Worm (Caenorhabditis elegans) whole organism, L1 larva: ENCODE data around the gene mec-7.

Experiments
- F16B12.6 ChIP-seq: fragments of 150-350 bp; optimal IDR thresholded peaks from 2 replicates; lab custom pipeline; 2014; ENCODE audit warnings: missing biosample characterization, missing genetic modification characterization
- aha-1 ChIP-seq: fragments of 150-350 bp; optimal IDR thresholded peaks from 2 replicates; lab custom pipeline; 2014; ENCODE audit warnings: missing biosample characterization, missing genetic modification characterization
- alr-1 ChIP-seq: fragments of 200-800 bp; sonication (Bioruptor generic); optimal IDR thresholded peaks from 2 replicates; lab custom pipeline; 2018; ENCODE audit warnings: borderline replicate concordance, mild to moderate bottlenecking, missing genetic modification characterization, missing compliant biosample characterization
- ama-1 ChIP-seq: fragments of 150-350 bp; optimal IDR thresholded peaks from 2 replicates; lab custom pipeline; 2014
- blmp-1 ChIP-seq: fragments of 150-350 bp; optimal IDR thresholded peaks from 2 replicates; lab custom pipeline; 2014; ENCODE audit warnings: missing biosample characterization, missing genetic modification characterization
- ceh-63 ChIP-seq: fragments of 200-800 bp; sonication (Bioruptor generic); optimal IDR thresholded peaks from 2 replicates; lab custom pipeline; 2018; ENCODE audit warnings: mild to moderate bottlenecking, missing genetic modification characterization, missing compliant biosample characterization
- ceh-8 ChIP-seq: fragments of 200-800 bp; sonication (Bioruptor generic); optimal IDR thresholded peaks from 2 replicates; lab custom pipeline; 2018; ENCODE audit warnings: mild to moderate bottlenecking, missing genetic modification characterization, moderate library complexity, missing compliant biosample characterization
- ceh-82 ChIP-seq, 3 experiments: fragments of 150-350 bp in 1 of 3; sonication (generic microtip) in 2 of 3; optimal IDR thresholded peaks; 2 replicates each; lab custom pipeline; 2014 to 2017; ENCODE audit warnings: missing biosample characterization in 3 of 3, missing genetic modification characterization in 3 of 3
- ceh-90 ChIP-seq: sonication (generic microtip); optimal IDR thresholded peaks from 2 replicates; lab custom pipeline; 2016; ENCODE audit warnings: missing genetic modification characterization, missing compliant biosample characterization
- ces-1 ChIP-seq: fragments of 150-350 bp; optimal IDR thresholded peaks from 2 replicates; lab custom pipeline; 2014; ENCODE audit warnings: missing biosample characterization, missing genetic modification reagents, missing genetic modification characterization
- dsc-1 ChIP-seq: sonication (generic microtip); optimal IDR thresholded peaks from 2 replicates; lab custom pipeline; 2016; ENCODE audit warnings: mild to moderate bottlenecking, missing genetic modification characterization, missing compliant biosample characterization
- efl-3 ChIP-seq: fragments of 200-800 bp; sonication (Bioruptor generic); optimal IDR thresholded peaks from 2 replicates; lab custom pipeline; 2018; ENCODE audit warnings: mild to moderate bottlenecking, missing genetic modification characterization, missing compliant biosample characterization
- egl-13 ChIP-seq: sonication (generic microtip); optimal IDR thresholded peaks from 2 replicates; lab custom pipeline; 2016; ENCODE audit warnings: missing genotype, missing genetic modification reagents, missing genetic modification characterization, missing compliant biosample characterization
- elt-3 ChIP-seq, 6 experiments: fragments of 150-350 bp in 1 of 6; sonication (generic microtip); optimal IDR thresholded peaks; 2 replicates each; lab custom pipeline; 2017 to 2018; ENCODE audit warnings: missing biosample characterization in 6 of 6, missing genetic modification characterization in 6 of 6, inconsistent platforms in 1 of 6
- ets-5 ChIP-seq: fragments of 200-800 bp; sonication (Bioruptor generic); IDR thresholded peaks from 2 replicates; pipeline ENCODE4 v1.3.6; 2022; ENCODE audit warnings: missing genetic modification characterization, missing compliant biosample characterization
- fkh-10 ChIP-seq: sonication (generic microtip); optimal IDR thresholded peaks from 2 replicates; lab custom pipeline; 2017; ENCODE audit warnings: missing biosample characterization, missing genetic modification reagents, missing genetic modification characterization
- fkh-8 ChIP-seq: sonication (generic microtip); optimal IDR thresholded peaks from 2 replicates; lab custom pipeline; 2016; ENCODE audit warnings: mild to moderate bottlenecking, missing genetic modification characterization, missing compliant biosample characterization
- fos-1 ChIP-seq: fragments of 150-350 bp; optimal IDR thresholded peaks from 2 replicates; lab custom pipeline; 2014; ENCODE audit warnings: missing biosample characterization, missing genetic modification characterization
- grh-1 ChIP-seq: fragments of 200-800 bp; sonication (Bioruptor generic); IDR thresholded peaks from 2 replicates; pipeline ENCODE4 v1.3.6; 2022; ENCODE audit warnings: missing genetic modification reagents, missing genetic modification characterization, missing compliant biosample characterization
- hlh-17 ChIP-seq: fragments of 200-800 bp; sonication (Bioruptor generic); optimal IDR thresholded peaks from 2 replicates; lab custom pipeline; 2018; ENCODE audit warnings: missing genetic modification characterization, mild to moderate bottlenecking, missing compliant biosample characterization, moderate library complexity, borderline replicate concordance
- hpl-2 ChIP-seq: fragments of 150-350 bp; optimal IDR thresholded peaks from 2 replicates; lab custom pipeline; 2014; ENCODE audit warnings: missing biosample characterization, missing genetic modification reagents, missing genetic modification characterization
- irx-1 ChIP-seq: sonication (generic microtip); optimal IDR thresholded peaks from 2 replicates; lab custom pipeline; 2016; ENCODE audit warnings: missing genetic modification characterization, missing compliant biosample characterization
- jun-1 ChIP-seq: fragments of 150-350 bp; optimal IDR thresholded peaks from 2 replicates; lab custom pipeline; 2014; ENCODE audit warnings: missing biosample characterization, missing genetic modification reagents, missing genetic modification characterization
- lin-35 ChIP-seq, 2 experiments: fragments of 150-350 bp; optimal IDR thresholded peaks; 2 replicates each; lab custom pipeline; 2014; ENCODE audit warnings: missing biosample characterization in 2 of 2, missing genetic modification characterization in 2 of 2, missing genetic modification reagents in 2 of 2
- lin-39 ChIP-seq: fragments of 150-350 bp; optimal IDR thresholded peaks from 2 replicates; lab custom pipeline; 2014; ENCODE audit warnings: missing biosample characterization, missing genetic modification reagents, missing genetic modification characterization
- mab-9 ChIP-seq: fragments of 200-800 bp; sonication (Bioruptor generic); IDR thresholded peaks from 2 replicates; pipeline ENCODE4 v1.3.6; 2022; ENCODE audit warnings: missing genetic modification reagents, missing genetic modification characterization, missing compliant biosample characterization
- mdl-1 ChIP-seq, 2 experiments: fragments of 150-350 bp; optimal IDR thresholded peaks; 2 replicates each; lab custom pipeline; 2014 to 2017; ENCODE audit warnings: missing biosample characterization in 2 of 2, missing genetic modification characterization in 2 of 2, inconsistent platforms in 1 of 2
- mef-2 ChIP-seq: fragments of 150-350 bp; optimal IDR thresholded peaks from 2 replicates; lab custom pipeline; 2014; ENCODE audit warnings: missing biosample characterization, missing genetic modification characterization
- mep-1 ChIP-seq: fragments of 150-350 bp; optimal IDR thresholded peaks from 2 replicates; lab custom pipeline; 2014; ENCODE audit warnings: missing biosample characterization, missing genetic modification characterization
- nhr-11 ChIP-seq: fragments of 150-350 bp; optimal IDR thresholded peaks from 2 replicates; lab custom pipeline; 2014; ENCODE audit warnings: missing biosample characterization, missing genetic modification characterization
- nhr-12 ChIP-seq: sonication (generic microtip); optimal IDR thresholded peaks from 2 replicates; lab custom pipeline; 2017; ENCODE audit warnings: missing biosample characterization, missing genetic modification characterization
- nhr-20 ChIP-seq: sonication (generic microtip); optimal IDR thresholded peaks from 2 replicates; lab custom pipeline; 2016; ENCODE audit warnings: mild to moderate bottlenecking, missing genetic modification characterization, missing compliant biosample characterization
- nhr-237 ChIP-seq: fragments of 150-350 bp; optimal IDR thresholded peaks from 2 replicates; lab custom pipeline; 2014; ENCODE audit warnings: missing biosample characterization, missing genetic modification characterization
- nhr-28 ChIP-seq: fragments of 150-350 bp; optimal IDR thresholded peaks from 2 replicates; lab custom pipeline; 2014; ENCODE audit warnings: missing biosample characterization, missing genetic modification characterization
- nhr-47 ChIP-seq: sonication (generic microtip); optimal IDR thresholded peaks from 2 replicates; lab custom pipeline; 2016; ENCODE audit warnings: mild to moderate bottlenecking, missing genetic modification characterization, moderate library complexity, missing compliant biosample characterization
- nhr-71 ChIP-seq: sonication (generic microtip); optimal IDR thresholded peaks from 2 replicates; lab custom pipeline; 2016; ENCODE audit warnings: mild to moderate bottlenecking, missing genetic modification characterization, moderate library complexity, missing compliant biosample characterization
- nhr-77 ChIP-seq: fragments of 150-350 bp; optimal IDR thresholded peaks from 2 replicates; lab custom pipeline; 2014; ENCODE audit warnings: missing biosample characterization, missing genetic modification characterization
- nhr-85 ChIP-seq: sonication (generic microtip); peaks from one replicate; lab custom pipeline; 2016; ENCODE audit warnings: missing genetic modification characterization, inconsistent platforms, missing compliant biosample characterization
- pag-3 ChIP-seq: sonication (generic microtip); optimal IDR thresholded peaks from 2 replicates; lab custom pipeline; 2017; ENCODE audit warnings: missing genetic modification characterization, mild to moderate bottlenecking, missing compliant biosample characterization, antibody characterized with exemption, borderline replicate concordance; ENCODE audit not compliant: insufficient read depth
- pax-3 ChIP-seq: fragments of 200-800 bp; sonication (Bioruptor generic); optimal IDR thresholded peaks from 2 replicates; lab custom pipeline; 2018; ENCODE audit warnings: mild to moderate bottlenecking, missing genetic modification characterization, moderate library complexity, missing compliant biosample characterization
- skn-1 ChIP-seq: fragments of 150-350 bp; optimal IDR thresholded peaks from 2 replicates; lab custom pipeline; 2014; ENCODE audit warnings: missing biosample characterization, missing genetic modification characterization
- sup-37 ChIP-seq: fragments of 200-800 bp; sonication (Bioruptor generic); optimal IDR thresholded peaks from 2 replicates; lab custom pipeline; 2018; ENCODE audit warnings: mild to moderate bottlenecking, missing genetic modification characterization, missing compliant biosample characterization
- unc-130 ChIP-seq: fragments of 150-350 bp; optimal IDR thresholded peaks from 2 replicates; lab custom pipeline; 2017; ENCODE audit warnings: missing biosample characterization, missing genetic modification characterization, inconsistent platforms
- unc-62 ChIP-seq: fragments of 150-350 bp; optimal IDR thresholded peaks from 2 replicates; lab custom pipeline; 2014; ENCODE audit warnings: missing biosample characterization, missing genetic modification reagents, missing genetic modification characterization
- unc-86 ChIP-seq: sonication (generic microtip); optimal IDR thresholded peaks from 2 replicates; lab custom pipeline; 2016; ENCODE audit warnings: missing genetic modification characterization, missing compliant biosample characterization
- vab-15 ChIP-seq: sonication (generic microtip); optimal IDR thresholded peaks from 2 replicates; lab custom pipeline; 2017; ENCODE audit warnings: missing genotype, mild to moderate bottlenecking, missing genetic modification characterization, missing compliant biosample characterization
- xbp-1 ChIP-seq: sonication (generic microtip); optimal IDR thresholded peaks from 2 replicates; lab custom pipeline; 2016; ENCODE audit warnings: missing genetic modification characterization, missing compliant biosample characterization
- zip-4 ChIP-seq: fragments of 200-800 bp; sonication (Bioruptor generic); optimal IDR thresholded peaks from 2 replicates; lab custom pipeline; 2018; ENCODE audit warnings: mild to moderate bottlenecking, missing genetic modification characterization, moderate library complexity, missing compliant biosample characterization
- ztf-11 ChIP-seq, 2 experiments: sonication (generic microtip); optimal IDR thresholded peaks; 2 replicates each; lab custom pipeline; 2016 to 2017; ENCODE audit warnings: missing genetic modification characterization in 2 of 2, missing biosample characterization in 1 of 2, missing compliant biosample characterization in 1 of 2

The mec-7 gene

DNA sequence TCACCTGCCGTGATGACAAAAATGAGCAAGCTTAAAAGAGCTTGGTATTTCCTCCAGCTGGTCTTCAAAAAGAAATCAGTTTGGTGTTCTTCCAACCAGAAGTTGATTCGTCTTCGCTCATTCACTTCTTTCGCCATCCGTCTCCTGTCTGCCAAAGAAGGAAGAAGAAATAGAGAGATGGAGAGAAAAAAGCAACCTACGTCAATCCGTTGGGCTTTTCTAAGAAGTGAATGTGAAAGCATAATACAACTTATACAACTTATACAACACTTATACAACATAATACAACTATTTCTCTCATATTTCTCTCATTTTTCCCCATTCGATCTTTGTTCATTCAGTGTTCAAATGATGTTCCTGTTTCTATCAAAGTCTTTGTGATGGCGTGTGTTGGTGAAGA is 34.5 kb upstream of the mec-7 start (continued):
- peak; percentile 84 for TF ChIP-seq fkh-8 (tag; lab: Kevin White, UChicago)
- TF ChIP-seq ceh-90 (tag; lab: Kevin White, UChicago), result no peak
- no peak for TF ChIP-seq ama-1 (lab: Kevin White, UChicago)
- peak; percentile 66 for TF ChIP-seq nhr-71 (tag; lab: Kevin White, UChicago)
- TF ChIP-seq pax-3, result no peak

DNA sequence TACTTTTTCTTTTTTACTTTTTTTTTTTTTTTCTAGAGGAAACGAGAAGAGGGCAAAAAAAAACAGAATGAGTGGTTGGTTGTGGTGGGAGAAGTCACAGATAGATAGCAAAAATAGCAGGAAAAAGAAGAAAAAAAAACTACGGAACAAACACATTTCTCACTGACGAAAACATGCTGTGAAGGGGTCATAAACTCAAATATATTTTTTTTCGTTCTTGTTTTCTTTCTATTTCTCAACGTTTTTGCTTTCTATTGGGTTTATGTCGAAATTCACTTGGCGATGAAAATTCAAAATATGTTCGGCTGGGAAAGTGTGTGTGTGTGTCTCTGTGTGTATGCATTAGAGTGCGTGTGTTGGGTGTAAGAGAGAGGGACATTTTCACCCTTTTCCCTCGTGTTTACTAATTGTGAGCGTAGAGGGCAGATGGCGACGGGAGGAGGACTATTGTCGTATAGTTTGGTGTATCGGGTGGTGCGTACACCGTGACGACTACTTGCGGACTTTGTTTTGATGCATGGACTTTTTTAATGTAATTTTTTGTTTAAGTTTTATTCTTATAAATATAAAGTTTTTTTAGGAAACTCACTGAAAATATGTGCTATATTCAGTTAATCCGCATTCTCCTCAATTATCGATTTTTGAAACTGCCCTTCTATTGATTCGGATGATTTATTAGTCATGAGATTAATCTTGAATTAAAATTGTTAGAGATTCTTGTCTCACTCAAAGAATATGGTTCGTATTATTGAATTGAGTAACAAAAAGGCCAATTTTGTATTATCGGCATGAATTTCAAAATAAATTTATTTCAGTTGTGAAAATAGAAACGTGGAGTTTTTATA is 33.1 kb upstream of the mec-7 start:
- no peak for TF ChIP-seq alr-1 (tag; lab: Kevin White, UChicago)
- peak; percentile 55 for TF ChIP-seq nhr-20 (tag; lab: Kevin White, UChicago)
- no peak for TF ChIP-seq ceh-8 (GFP tag; lab: Kevin White, UChicago)
- TF ChIP-seq mdl-1 (tag; optimal IDR thresholded peaks at IDR 0.05; lab: Kevin White, UChicago), result peak in 1 of 2 experiments; percentile 63
- TF ChIP-seq nhr-85 (tag; lab: Kevin White, UChicago), result peak; percentile 73
- no peak for TF ChIP-seq elt-3 (tag; optimal IDR thresholded peaks at IDR 0.05; lab: Kevin White, UChicago)
- TF ChIP-seq grh-1, result no peak
- peak; percentile 60 for TF ChIP-seq nhr-47 (tag; lab: Kevin White, UChicago)
- no peak for TF ChIP-seq hpl-2 (GFP tag; lab: Kevin White, UChicago)
- no peak for TF ChIP-seq ceh-63 (GFP tag; lab: Kevin White, UChicago)
- no peak for TF ChIP-seq aha-1 (tag; lab: Kevin White, UChicago)
- no peak for TF ChIP-seq unc-62 (GFP tag; lab: Kevin White, UChicago)
- no peak for TF ChIP-seq ztf-11 (tag; optimal IDR thresholded peaks at IDR 0.05; lab: Kevin White, UChicago)
- TF ChIP-seq mab-9 (GFP tag; lab: Robert Waterston, UW), result no peak
- peak; percentile 66 for TF ChIP-seq mep-1 (tag; lab: Kevin White, UChicago)
- TF ChIP-seq nhr-237 (tag; lab: Kevin White, UChicago), result no peak
- peak; percentile 10 for TF ChIP-seq jun-1
- TF ChIP-seq nhr-77 (tag; lab: Kevin White, UChicago), result no peak
- peak; percentile 57 for TF ChIP-seq xbp-1 (tag; lab: Kevin White, UChicago)
- TF ChIP-seq nhr-71 (tag; lab: Kevin White, UChicago), result peak; percentile 69
- no peak for TF ChIP-seq ces-1
- no peak for TF ChIP-seq efl-3 (GFP tag; lab: Kevin White, UChicago)
- TF ChIP-seq unc-86, result peak; percentile 41
- TF ChIP-seq egl-13, result peak; percentile 59
- TF ChIP-seq pag-3, result no peak
- no peak for TF ChIP-seq fkh-10
- no peak for TF ChIP-seq mef-2 (tag; lab: Kevin White, UChicago)
- peak in 2 of 3 experiments; percentile 42 to 48 for TF ChIP-seq ceh-82 (tag; optimal IDR thresholded peaks at IDR 0.05; lab: Kevin White, UChicago)
- TF ChIP-seq vab-15, result peak; percentile 3
- no peak for TF ChIP-seq dsc-1
- no peak for TF ChIP-seq ets-5
- TF ChIP-seq sup-37, result no peak
- peak; percentile 10 for TF ChIP-seq unc-130 (tag; lab: Kevin White, UChicago)
- peak; percentile 88 for TF ChIP-seq blmp-1 (tag; lab: Kevin White, UChicago)
- TF ChIP-seq skn-1 (tag; lab: Kevin White, UChicago), result peak; percentile 2
- TF ChIP-seq irx-1 (tag; lab: Kevin White, UChicago), result peak; percentile 43
- TF ChIP-seq lin-35 (GFP tag; optimal IDR thresholded peaks at IDR 0.05; lab: Kevin White, UChicago), result peak; percentile 60 to 64
- no peak for TF ChIP-seq hlh-17 (GFP tag; lab: Kevin White, UChicago)
- TF ChIP-seq fos-1 (tag; lab: Kevin White, UChicago), result no peak
- TF ChIP-seq F16B12.6 (tag; lab: Kevin White, UChicago), result peak; percentile 86
- no peak for TF ChIP-seq nhr-28 (tag; lab: Kevin White, UChicago)
- TF ChIP-seq lin-39, result no peak
- TF ChIP-seq nhr-11 (tag; lab: Kevin White, UChicago), result peak; percentile 15
- no peak for TF ChIP-seq nhr-12
- no peak for TF ChIP-seq pax-3
- TF ChIP-seq zip-4, result no peak
